Worm (Caenorhabditis elegans): ENCODE results near the gene K11D12.14.

ce11 chrV:5050073-5050599 is 700 bp downstream of the K11D12.14 start:
- TF ChIP-seq unc-39 (tag; optimal IDR thresholded peaks at IDR 0.05), result no peak
- TF ChIP-seq nhr-12 (tag; optimal IDR thresholded peaks at IDR 0.05), result no peak
- TF ChIP-seq unc-62 (GFP tag; optimal IDR thresholded peaks at IDR 0.05), result no peak
